Fruit fly (Drosophila melanogaster): ENCODE data around the gene Pvf3.

The Pvf3 gene

DNA sequence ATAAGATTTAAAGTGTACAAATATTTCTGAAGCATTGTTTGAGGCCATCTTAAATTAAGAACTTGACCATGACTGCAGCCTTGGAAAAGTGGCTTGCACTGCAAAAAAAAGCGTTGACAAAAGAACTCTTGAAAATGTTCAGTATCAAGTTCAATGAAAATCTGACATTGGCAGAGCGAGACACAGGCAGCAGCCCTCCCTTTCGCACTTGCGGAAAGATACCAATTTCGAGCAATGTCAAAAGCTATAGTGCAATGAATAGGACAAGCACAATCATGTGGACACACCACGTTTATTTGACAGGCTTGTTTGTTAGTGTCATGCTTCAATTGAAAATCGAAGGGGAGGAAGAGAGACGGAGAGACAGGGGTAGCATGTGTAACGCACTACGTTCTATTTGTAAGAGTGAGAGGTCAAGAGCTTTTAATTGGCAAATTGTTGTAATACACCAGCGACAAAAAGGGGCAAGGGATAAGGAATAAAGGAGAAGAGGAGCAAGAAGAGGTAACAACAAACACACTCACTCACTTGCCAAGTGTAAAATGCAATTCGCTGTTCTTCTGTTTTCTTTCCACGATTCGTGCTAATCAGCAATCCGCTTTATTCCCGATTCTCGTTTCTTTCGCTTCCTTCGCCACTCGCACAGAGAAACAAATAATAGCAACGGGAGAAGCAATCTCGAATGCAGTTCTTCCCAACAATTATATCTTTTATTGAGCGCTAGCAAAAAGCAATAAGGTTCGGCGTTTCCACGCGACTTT lies 46.1 kb upstream of the Pvf3 start (continued):
- TF ChIP-seq CG31627 (GFP tag; optimal IDR thresholded peaks at IDR 0.05) (no peak), Hr39 (GFP tag; optimal IDR thresholded peaks at IDR 0.05) (no peak), Hr4 (GFP tag; optimal IDR thresholded peaks at IDR 0.05) (no peak), CG4318 (GFP tag; optimal IDR thresholded peaks at IDR 0.05) (no peak), CG15336 (GFP tag; IDR thresholded peaks at IDR 0.05) (peak; percentile 46), CG10631 (GFP tag; optimal IDR thresholded peaks at IDR 0.05) (peak; percentile 2), svp (GFP tag) (peak; percentile 91), eg (GFP tag; IDR thresholded peaks at IDR 0.05) (peak; percentile 5; the same call in 1 of the 3 replicates), Gug (GFP tag; IDR thresholded peaks at IDR 0.05) (no peak)

DNA sequence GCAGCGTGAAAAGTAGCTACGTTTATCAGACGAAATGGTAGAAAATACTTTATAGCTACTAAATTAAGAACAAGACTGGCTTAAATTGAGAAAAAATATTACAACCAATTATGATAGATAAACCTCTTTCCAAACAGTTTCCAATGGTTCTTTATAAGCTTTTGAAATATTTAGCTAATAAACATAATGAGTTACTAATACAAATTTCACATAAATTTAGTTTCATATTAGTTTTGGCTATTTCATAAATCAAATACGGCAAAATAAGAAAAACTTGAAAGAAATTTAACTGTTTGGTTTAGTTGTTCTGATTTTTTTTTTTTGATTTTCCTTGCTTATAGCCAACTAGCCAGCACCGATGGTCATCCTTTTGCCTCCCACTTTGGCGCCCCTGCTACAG lies 42.7 kb upstream of the Pvf3 start:
- TF ChIP-seq topi (GFP tag; optimal IDR thresholded peaks at IDR 0.05) (peak; percentile 8), dsx (GFP tag; optimal IDR thresholded peaks at IDR 0.05; ENCODE audit: poor library complexity, severe bottlenecking) (no peak), CG6854 (GFP tag; optimal IDR thresholded peaks at IDR 0.05) (no peak), Blimp-1 (GFP tag; optimal IDR thresholded peaks at IDR 0.05) (no peak), CG6792 (GFP tag; optimal IDR thresholded peaks at IDR 0.05) (no peak), Sox14 (GFP tag; optimal IDR thresholded peaks at IDR 0.05) (no peak), acj6 (GFP tag; optimal IDR thresholded peaks at IDR 0.05) (no peak), Met (GFP tag; optimal IDR thresholded peaks at IDR 0.05) (no peak), Eip93F (GFP tag; optimal IDR thresholded peaks at IDR 0.05) (no peak), vri (GFP tag; optimal IDR thresholded peaks at IDR 0.05) (no peak), Hr39 (GFP tag; optimal IDR thresholded peaks at IDR 0.05) (no peak), dac (GFP tag; optimal IDR thresholded peaks at IDR 0.05) (no peak), CG7368 (GFP tag; optimal IDR thresholded peaks at IDR 0.05) (no peak), Ets96B (tag; optimal IDR thresholded peaks at IDR 0.05) (no peak), CG11762 (GFP tag; optimal IDR thresholded peaks at IDR 0.05; ENCODE audit: insufficient read depth) (no peak), CG1621 (tag; optimal IDR thresholded peaks at IDR 0.05) (no peak), ss (GFP tag; optimal IDR thresholded peaks at IDR 0.05) (no peak), spab (GFP tag; optimal IDR thresholded peaks at IDR 0.05) (no peak), Sox102F (GFP tag; optimal IDR thresholded peaks at IDR 0.05) (no peak), CG4318 (GFP tag; optimal IDR thresholded peaks at IDR 0.05) (no peak), Lpt (GFP tag; optimal IDR thresholded peaks at IDR 0.05) (no peak), OdsH (GFP tag; optimal IDR thresholded peaks at IDR 0.05) (no peak), CG3919 (GFP tag; optimal IDR thresholded peaks at IDR 0.05) (no peak), CG10631 (GFP tag; optimal IDR thresholded peaks at IDR 0.05) (peak; percentile 1), CG11902 (GFP tag; optimal IDR thresholded peaks at IDR 0.05) (no peak), svp (GFP tag) (peak; percentile 73), Sox15 (GFP tag; optimal IDR thresholded peaks at IDR 0.05) (no peak), Eip75B (GFP tag; optimal IDR thresholded peaks at IDR 0.05) (peak; percentile 22), CG10669 (GFP tag; optimal IDR thresholded peaks at IDR 0.05) (no peak), cyc (GFP tag; optimal IDR thresholded peaks at IDR 0.05) (no peak), fkh (GFP tag; optimal IDR thresholded peaks at IDR 0.05) (no peak), CG16779 (tag; optimal IDR thresholded peaks at IDR 0.05) (no peak), CG9139 (GFP tag; optimal IDR thresholded peaks at IDR 0.05) (no peak), CG6808 (GFP tag; optimal IDR thresholded peaks at IDR 0.05) (no peak), CG6163 (GFP tag; IDR thresholded peaks at IDR 0.05) (no peak), CG32006 (GFP tag; optimal IDR thresholded peaks at IDR 0.05) (peak; percentile 42), CG6276 (GFP tag; optimal IDR thresholded peaks at IDR 0.05) (no peak), salr (GFP tag; optimal IDR thresholded peaks at IDR 0.05) (peak in 1 of 2 experiments; percentile 16), CG8632 (GFP tag; optimal IDR thresholded peaks at IDR 0.05) (no peak), CG11294 (GFP tag; IDR thresholded peaks at IDR 0.05) (no peak), Gug (GFP tag; IDR thresholded peaks at IDR 0.05) (no peak), Hr38 (GFP tag; optimal IDR thresholded peaks at IDR 0.05) (no peak), fd59A (GFP tag; optimal IDR thresholded peaks at IDR 0.05) (no peak), lz (GFP tag; optimal IDR thresholded peaks at IDR 0.05) (no peak), CG31627 (GFP tag; optimal IDR thresholded peaks at IDR 0.05) (no peak)
